Fruit fly (Drosophila melanogaster) whole organism, embryonic: ENCODE data around the gene Sfp23F.

Experiments
- ATbp ChIP-seq: fragments of 200-800 bp; sonication (Bioruptor generic); optimal IDR thresholded peaks from 2 replicates; lab custom pipeline; 2017; ENCODE audit warnings: missing biosample characterization, mild to moderate bottlenecking, missing genetic modification characterization, missing genetic modification reagents
- Asciz ChIP-seq: fragments of 200-800 bp; sonication (Bioruptor generic); optimal IDR thresholded peaks from 2 replicates; lab custom pipeline; 2017; ENCODE audit warnings: missing biosample characterization, mild to moderate bottlenecking, missing genetic modification characterization, missing genetic modification reagents
- Bdp1 ChIP-seq: fragments of 200-800 bp; sonication (Bioruptor generic); optimal IDR thresholded peaks from 3 replicates; lab custom pipeline; 2016; ENCODE audit warnings: missing biosample characterization, missing genetic modification characterization
- CG10321 ChIP-seq: fragments of 200-800 bp; sonication (Bioruptor generic); IDR thresholded peaks from 2 replicates; pipeline ENCODE4 v1.3.6; 2022; ENCODE audit warnings: missing biosample characterization, missing genetic modification characterization
- CG11504 ChIP-seq: fragments of 200-800 bp; sonication (Bioruptor generic); optimal IDR thresholded peaks from 3 replicates; lab custom pipeline; 2019; ENCODE audit warnings: missing biosample characterization, mild to moderate bottlenecking, missing genetic modification characterization, moderate library complexity
- CG12104 ChIP-seq: fragments of 200-800 bp; sonication (Bioruptor generic); optimal IDR thresholded peaks from 3 replicates; lab custom pipeline; 2016; ENCODE audit warnings: missing biosample characterization, missing genetic modification characterization
- CG17385 ChIP-seq: fragments of 200-800 bp; sonication (Bioruptor generic); optimal IDR thresholded peaks from 3 replicates; lab custom pipeline; 2018; ENCODE audit warnings: missing biosample characterization, mild to moderate bottlenecking, missing genetic modification characterization
- CG18476 ChIP-seq: fragments of 200-800 bp; sonication (Bioruptor generic); optimal IDR thresholded peaks from 2 replicates; lab custom pipeline; 2016; ENCODE audit warnings: missing biosample characterization, mild to moderate bottlenecking, missing genetic modification characterization
- CG18764 ChIP-seq: fragments of 200-800 bp; sonication (Bioruptor generic); optimal IDR thresholded peaks from 3 replicates; lab custom pipeline; 2016; ENCODE audit warnings: missing biosample characterization, missing genetic modification characterization
- CG3065 ChIP-seq: fragments of 200-800 bp; sonication (Bioruptor generic); optimal IDR thresholded peaks from 2 replicates; lab custom pipeline; 2016; ENCODE audit warnings: missing biosample characterization, missing genetic modification characterization
- CG34224 ChIP-seq: fragments of 200-800 bp; sonication (Bioruptor generic); IDR thresholded peaks from 3 replicates; pipeline ENCODE4 v1.3.6; 2022; ENCODE audit warnings: missing biosample characterization, missing genetic modification characterization; ENCODE audit not compliant: partially characterized antibody
- CG3726 ChIP-seq: fragments of 200-800 bp; sonication (Bioruptor generic); IDR thresholded peaks from 3 replicates; pipeline ENCODE4, ENCODE4 v1.3.6; 2022; ENCODE audit warnings: missing biosample characterization, missing genetic modification characterization
- CG42726 ChIP-seq: fragments of 200-800 bp; sonication (Bioruptor generic); IDR thresholded peaks from 2 replicates; pipeline ENCODE4 v1.3.6; 2022; ENCODE audit warnings: missing biosample characterization, missing genetic modification characterization; ENCODE audit not compliant: partially characterized antibody
- CG4707 ChIP-seq: fragments of 200-800 bp; sonication (Bioruptor generic); optimal IDR thresholded peaks from 2 replicates; lab custom pipeline; 2018; ENCODE audit warnings: missing biosample characterization, mild to moderate bottlenecking, missing genetic modification characterization, moderate library complexity
- CG4854 ChIP-seq: fragments of 200-800 bp; sonication (Bioruptor generic); optimal IDR thresholded peaks from 2 replicates; lab custom pipeline; 2016; ENCODE audit warnings: missing biosample characterization, missing genetic modification characterization, inconsistent platforms
- CG6683 ChIP-seq: fragments of 200-800 bp; sonication (Bioruptor generic); optimal IDR thresholded peaks from 2 replicates; lab custom pipeline; 2017; ENCODE audit warnings: missing biosample characterization, mild to moderate bottlenecking, missing genetic modification characterization, missing genetic modification reagents
- CG6689 ChIP-seq: fragments of 200-800 bp; sonication (Bioruptor generic); IDR thresholded peaks from 2 replicates; pipeline ENCODE4 v1.3.6; 2022; ENCODE audit warnings: missing biosample characterization, missing genetic modification characterization
- CG9932 ChIP-seq: fragments of 200-800 bp; sonication (Bioruptor generic); IDR thresholded peaks from 2 replicates; pipeline ENCODE4 v1.3.6; 2022; ENCODE audit warnings: missing biosample characterization, missing genetic modification characterization
- Dek ChIP-seq: fragments of 200-800 bp; sonication (Bioruptor generic); optimal IDR thresholded peaks from 3 replicates; lab custom pipeline; 2019; ENCODE audit warnings: missing biosample characterization, mild to moderate bottlenecking, missing genetic modification characterization, moderate library complexity
- Dll ChIP-seq: fragments of 200-800 bp; sonication (Bioruptor generic); IDR thresholded peaks from 4 replicates; pipeline ENCODE4 v1.3.6; 2022; ENCODE audit warnings: missing biosample characterization, missing genetic modification characterization; ENCODE audit not compliant: partially characterized antibody
- Doc3 ChIP-seq: fragments of 200-800 bp; sonication (Bioruptor generic); IDR thresholded peaks from 3 replicates; pipeline ENCODE4 v1.3.6; 2022; ENCODE audit warnings: missing biosample characterization, missing genetic modification characterization; ENCODE audit not compliant: partially characterized antibody
- ERR ChIP-seq: fragments of 200-800 bp; sonication (Bioruptor generic); optimal IDR thresholded peaks from 2 replicates; lab custom pipeline; 2016; ENCODE audit warnings: missing biosample characterization, missing genetic modification characterization
- HLH4C ChIP-seq: fragments of 200-800 bp; sonication (Bioruptor generic); IDR thresholded peaks from 3 replicates; pipeline ENCODE4 v1.3.6; 2022; ENCODE audit warnings: missing biosample characterization, missing genetic modification characterization; ENCODE audit not compliant: partially characterized antibody
- HmgZ ChIP-seq: fragments of 200-800 bp; sonication (Bioruptor generic); optimal IDR thresholded peaks from 2 replicates; lab custom pipeline; 2018; ENCODE audit warnings: missing biosample characterization, mild to moderate bottlenecking, missing genetic modification characterization
- Hsf ChIP-seq: fragments of 200-800 bp; sonication (Bioruptor generic); optimal IDR thresholded peaks from 3 replicates; lab custom pipeline; 2016; ENCODE audit warnings: missing biosample characterization, missing genetic modification characterization
- MTF-1 ChIP-seq: fragments of 200-800 bp; sonication (Bioruptor generic); optimal IDR thresholded peaks from 2 replicates; lab custom pipeline; 2018; ENCODE audit warnings: missing biosample characterization, mild to moderate bottlenecking, missing genetic modification characterization, borderline replicate concordance
- Max ChIP-seq: fragments of 200-800 bp; sonication (Bioruptor generic); optimal IDR thresholded peaks from 2 replicates; lab custom pipeline; 2016; ENCODE audit warnings: missing biosample characterization, mild to moderate bottlenecking, missing genetic modification characterization
- Stat92E ChIP-seq, 3 experiments: fragments of >200 bp in 2 of 3; fragments of 200-800 bp in 1 of 3; sonication (Bioruptor generic) in 1 of 3; optimal IDR thresholded peaks; 2 replicates each; lab custom pipeline; 2017 to 2019; ENCODE audit warnings: missing biosample characterization in 3 of 3, missing genetic modification characterization in 3 of 3, mild to moderate bottlenecking in 1 of 3, moderate library complexity in 1 of 3
- abd-A ChIP-seq: fragments of 200-800 bp; sonication (Bioruptor generic); optimal IDR thresholded peaks from 3 replicates; lab custom pipeline; 2019; ENCODE audit warnings: missing biosample characterization, mild to moderate bottlenecking, missing genetic modification characterization, moderate library complexity
- ash1 ChIP-seq: fragments of 200-800 bp; sonication (Bioruptor generic); optimal IDR thresholded peaks from 2 replicates; lab custom pipeline; 2018; ENCODE audit warnings: missing biosample characterization, mild to moderate bottlenecking, missing genetic modification characterization
- az2 ChIP-seq: fragments of 200-800 bp; sonication (Bioruptor generic); optimal IDR thresholded peaks from 3 replicates; lab custom pipeline; 2016; ENCODE audit warnings: missing biosample characterization, missing genetic modification characterization
- bowl ChIP-seq: fragments of 200-800 bp; sonication (Bioruptor generic); IDR thresholded peaks from 2 replicates; pipeline ENCODE4 v1.3.6; 2022; ENCODE audit warnings: missing biosample characterization, missing genetic modification characterization
- crc ChIP-seq: fragments of 200-800 bp; sonication (Bioruptor generic); optimal IDR thresholded peaks from 2 replicates; lab custom pipeline; 2016; ENCODE audit warnings: missing biosample characterization, missing genetic modification characterization
- fru ChIP-seq: fragments of >200 bp; optimal IDR thresholded peaks from 2 replicates; lab custom pipeline; 2017
- gro ChIP-seq: fragments of 200-800 bp; sonication (Bioruptor generic); optimal IDR thresholded peaks from 2 replicates; lab custom pipeline; 2016; ENCODE audit warnings: missing biosample characterization, missing genetic modification characterization
- hkb ChIP-seq, 2 experiments: fragments of 200-800 bp in 1 of 2; fragments of >200 bp in 1 of 2; sonication (Bioruptor generic) in 1 of 2; IDR thresholded peaks in 1 of 2; optimal IDR thresholded peaks in 1 of 2; 2 replicates each; pipeline versions ENCODE4 v1.3.6 to Lab custom; 2017 to 2022; ENCODE audit warnings: missing biosample characterization in 1 of 2, missing genetic modification characterization in 1 of 2
- mirr ChIP-seq: fragments of 200-800 bp; sonication (Bioruptor generic); optimal IDR thresholded peaks from 3 replicates; lab custom pipeline; 2018; ENCODE audit warnings: missing biosample characterization, mild to moderate bottlenecking, missing genetic modification characterization
- otp ChIP-seq: fragments of 200-800 bp; sonication (Bioruptor generic); IDR thresholded peaks from 3 replicates; pipeline ENCODE4, ENCODE4 v1.3.6; 2022; ENCODE audit warnings: missing biosample characterization, missing genetic modification characterization
- pan ChIP-seq, 4 experiments: fragments of >200 bp in 3 of 4; fragments of 200-800 bp in 1 of 4; sonication (Bioruptor generic) in 1 of 4; optimal IDR thresholded peaks in 3 of 4; IDR thresholded peaks in 1 of 4; 2 replicates each; pipeline versions ENCODE4 v1.3.6 to Lab custom; 2017 to 2022; ENCODE audit warnings: missing biosample characterization in 2 of 4, missing genetic modification characterization in 2 of 4, mixed read lengths in 1 of 4
- pros ChIP-seq: fragments of 200-800 bp; sonication (Bioruptor generic); optimal IDR thresholded peaks from 3 replicates; lab custom pipeline; 2019; ENCODE audit warnings: missing biosample characterization, mild to moderate bottlenecking, missing genetic modification characterization, moderate library complexity
- ro ChIP-seq: fragments of 200-800 bp; sonication (Bioruptor generic); IDR thresholded peaks from 2 replicates; pipeline ENCODE4 v1.3.6; 2022; ENCODE audit warnings: missing biosample characterization, missing genetic modification characterization
- sd ChIP-seq: fragments of 200-800 bp; sonication (Bioruptor generic); optimal IDR thresholded peaks from 3 replicates; lab custom pipeline; 2018; ENCODE audit warnings: missing biosample characterization, mild to moderate bottlenecking, missing genetic modification characterization, moderate library complexity
- sima ChIP-seq: fragments of 200-800 bp; sonication (Bioruptor generic); optimal IDR thresholded peaks from 2 replicates; lab custom pipeline; 2016; ENCODE audit warnings: missing biosample characterization, missing genetic modification characterization
- stc ChIP-seq: fragments of 200-800 bp; sonication (Bioruptor generic); IDR thresholded peaks from 2 replicates; pipeline ENCODE4 v1.3.6; 2022; ENCODE audit warnings: missing biosample characterization, missing genetic modification characterization
- stwl ChIP-seq: fragments of 200-800 bp; sonication (Bioruptor generic); optimal IDR thresholded peaks from 3 replicates; lab custom pipeline; 2018; ENCODE audit warnings: missing biosample characterization, mild to moderate bottlenecking, missing genetic modification characterization, moderate library complexity
- tgo ChIP-seq: fragments of 200-800 bp; sonication (Bioruptor generic); IDR thresholded peaks from 3 replicates; pipeline ENCODE4 v1.3.6; 2022; ENCODE audit warnings: missing biosample characterization, missing genetic modification characterization
- twi ChIP-seq: fragments of 200-800 bp; optimal IDR thresholded peaks from 2 replicates; lab custom pipeline; 2019; ENCODE audit warnings: missing biosample characterization, mild to moderate bottlenecking, missing genetic modification characterization, moderate library complexity
- unc-4 ChIP-seq: fragments of 200-800 bp; sonication (Bioruptor generic); IDR thresholded peaks from 2 replicates; pipeline ENCODE4 v1.3.6; 2022; ENCODE audit warnings: missing biosample characterization, missing genetic modification characterization; ENCODE audit not compliant: partially characterized antibody
- z ChIP-seq: fragments of 200-800 bp; sonication (Bioruptor generic); IDR thresholded peaks from 3 replicates; pipeline ENCODE4 v1.3.6; 2022; ENCODE audit warnings: missing biosample characterization, missing genetic modification characterization

Gene Sfp23F

DNA sequence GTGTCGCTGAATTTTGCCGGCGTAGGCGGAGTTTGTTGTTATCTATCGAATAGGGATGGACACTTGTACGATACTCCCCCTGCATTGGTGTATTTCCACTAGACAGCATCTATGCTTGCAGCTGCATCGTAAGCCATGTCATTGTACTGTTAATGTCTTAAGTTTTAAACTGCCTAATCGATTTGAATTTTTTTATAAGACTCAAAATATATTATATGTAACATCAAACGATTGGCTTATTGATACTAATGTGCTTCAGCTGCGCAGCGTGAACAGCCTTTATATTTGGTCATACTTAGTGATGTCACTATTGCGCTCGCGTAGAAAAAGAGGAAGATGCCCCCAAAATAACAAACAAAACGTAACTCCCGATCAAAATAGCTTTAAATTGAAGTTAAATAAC, 10.9 kb downstream of the Sfp23F start, which contains the start of the genes CG9662 and Ptpa (continued):
- TF ChIP-seq ATbp (peak; percentile 21), mirr (no peak), ash1 (no peak), Doc3 (GFP tag; lab: Robert Waterston, UW) (peak; percentile 94), otp (GFP tag; lab: Robert Waterston, UW) (peak; percentile 61; the same call in 2 of the 3 replicates), bowl (GFP tag; lab: Robert Waterston, UW) (no peak), sd (tag; lab: Kevin White, UChicago) (no peak), ERR (GFP tag; lab: Kevin White, UChicago) (peak; percentile 65), CG18764 (GFP tag; lab: Kevin White, UChicago) (peak; percentile 75), CG11504 (tag; lab: Kevin White, UChicago) (peak; percentile 74), abd-A (tag; lab: Kevin White, UChicago) (no peak), CG34224 (peak; percentile 83), az2 (GFP tag; lab: Kevin White, UChicago) (peak; percentile 80), Stat92E (GFP tag; optimal IDR thresholded peaks at IDR 0.05; lab: Kevin White, UChicago) (no peak), pan (optimal IDR thresholded peaks at IDR 0.05; lab: Kevin White, UChicago) (no peak), pan (GFP tag; optimal IDR thresholded peaks at IDR 0.05 in 1 of 2, IDR thresholded peaks at IDR 0.05 in 1 of 2) (peak in 1 of 2 experiments; percentile 77), CG17385 (peak; percentile 91), ro (GFP tag; lab: Robert Waterston, UW) (peak; percentile 39; the same call in 1 of the 2 replicates), stwl (tag; lab: Kevin White, UChicago) (peak; percentile 85), CG3726 (GFP tag; lab: Robert Waterston, UW) (peak; percentile 67; the same call in 2 of the 3 replicates), CG6689 (peak; percentile 73), hkb (optimal IDR thresholded peaks at IDR 0.05; lab: Kevin White, UChicago) (peak; percentile 79), hkb (GFP tag; IDR thresholded peaks at IDR 0.05; lab: Robert Waterston, UW) (peak; percentile 70), CG3065 (GFP tag; lab: Kevin White, UChicago) (peak; percentile 63), CG42726 (GFP tag; lab: Robert Waterston, UW) (peak; percentile 76), sima (GFP tag; lab: Kevin White, UChicago) (no peak), stc (GFP tag; lab: Robert Waterston, UW) (no peak), CG4854 (peak; percentile 49), CG4707 (no peak), twi (no peak), fru (lab: Kevin White, UChicago) (no peak), CG9932 (GFP tag; lab: Robert Waterston, UW) (peak; percentile 91), Max (GFP tag; lab: Kevin White, UChicago) (peak; percentile 77), CG6683 (GFP tag; lab: Kevin White, UChicago) (no peak), unc-4 (GFP tag; lab: Robert Waterston, UW) (peak; percentile 92), Asciz (GFP tag; lab: Kevin White, UChicago) (no peak), Hsf (GFP tag; lab: Kevin White, UChicago) (peak; percentile 91), Dek (tag; lab: Kevin White, UChicago) (peak; percentile 73), HmgZ (tag; lab: Kevin White, UChicago) (peak; percentile 80), crc (GFP tag; lab: Kevin White, UChicago) (peak; percentile 43), tgo (GFP tag; lab: Robert Waterston, UW) (peak; percentile 81), CG12104 (GFP tag; lab: Kevin White, UChicago) (peak; percentile 48), Dll (GFP tag; lab: Robert Waterston, UW) (peak; percentile 94), CG10321 (GFP tag; lab: Robert Waterston, UW) (no peak), Bdp1 (GFP tag; lab: Kevin White, UChicago) (peak; percentile 67), MTF-1 (GFP tag; lab: Kevin White, UChicago) (no peak), gro (GFP tag; lab: Kevin White, UChicago) (peak; percentile 78), CG18476 (GFP tag; lab: Kevin White, UChicago) (peak; percentile 67), HLH4C (GFP tag; lab: Robert Waterston, UW) (peak; percentile 88), pros (no peak), z (no peak)
